Fruit fly (Drosophila melanogaster) whole organism, embryonic: ENCODE measurements around the gene CG14017.
A peak's percentile ranks its signal among the peaks of the same experiment; 100 is the strongest.

Experiments used
- CG1024 ChIP-seq: fragments of 200-800 bp; sonication (Bioruptor generic); IDR thresholded peaks from 2 replicates; pipeline ENCODE4 v1.3.6; 2022; ENCODE audit warnings: missing biosample characterization, missing genetic modification characterization
- CG10267 ChIP-seq: fragments of 200-800 bp; sonication (Bioruptor generic); optimal IDR thresholded peaks from 2 replicates; lab custom pipeline; 2018; ENCODE audit warnings: missing biosample characterization, mild to moderate bottlenecking, missing genetic modification characterization, moderate library complexity
- CG11695 ChIP-seq: fragments of 200-800 bp; sonication (Bioruptor generic); IDR thresholded peaks from 3 replicates; pipeline ENCODE4 v1.3.6; 2022; ENCODE audit warnings: missing biosample characterization, missing genetic modification characterization
- CG12071 ChIP-seq: fragments of 200-800 bp; sonication (Bioruptor generic); optimal IDR thresholded peaks from 3 replicates; lab custom pipeline; 2018; ENCODE audit warnings: missing biosample characterization, mild to moderate bottlenecking, missing genetic modification characterization
- CG1233 ChIP-seq: fragments of 200-800 bp; sonication (Bioruptor generic); optimal IDR thresholded peaks from 4 replicates; lab custom pipeline; 2018; ENCODE audit warnings: missing biosample characterization, mild to moderate bottlenecking, missing genetic modification characterization
- CG14667 ChIP-seq: fragments of 200-800 bp; sonication (Bioruptor generic); IDR thresholded peaks from 2 replicates; pipeline ENCODE4 v1.3.6; 2022; ENCODE audit warnings: missing biosample characterization, missing genetic modification characterization
- CG14710 ChIP-seq: fragments of 200-800 bp; sonication (Bioruptor generic); optimal IDR thresholded peaks from 3 replicates; lab custom pipeline; 2019; ENCODE audit warnings: missing biosample characterization, mild to moderate bottlenecking, missing genetic modification characterization, moderate library complexity
- CG2875 ChIP-seq: fragments of 200-800 bp; sonication (Bioruptor generic); optimal IDR thresholded peaks from 2 replicates; lab custom pipeline; 2017; ENCODE audit warnings: missing biosample characterization, mild to moderate bottlenecking, missing genetic modification characterization, missing genetic modification reagents
- CG30431 ChIP-seq: fragments of 200-800 bp; sonication (Bioruptor generic); optimal IDR thresholded peaks from 2 replicates; lab custom pipeline; 2017; ENCODE audit warnings: missing biosample characterization, missing genetic modification characterization
- CG3163 ChIP-seq: fragments of 200-800 bp; sonication (Bioruptor generic); optimal IDR thresholded peaks from 3 replicates; lab custom pipeline; 2016; ENCODE audit warnings: missing biosample characterization, missing genetic modification characterization
- CG3726 ChIP-seq: fragments of 200-800 bp; sonication (Bioruptor generic); IDR thresholded peaks from 3 replicates; pipeline ENCODE4, ENCODE4 v1.3.6; 2022; ENCODE audit warnings: missing biosample characterization, missing genetic modification characterization
- CG3995 ChIP-seq: fragments of 200-800 bp; sonication (Bioruptor generic); optimal IDR thresholded peaks from 3 replicates; lab custom pipeline; 2016; ENCODE audit warnings: missing biosample characterization, missing genetic modification characterization
- CG4820 ChIP-seq: fragments of 200-800 bp; sonication (Bioruptor generic); optimal IDR thresholded peaks from 3 replicates; lab custom pipeline; 2016; ENCODE audit warnings: missing biosample characterization, missing genetic modification characterization
- CG6254 ChIP-seq: fragments of 200-800 bp; sonication (Bioruptor generic); optimal IDR thresholded peaks from 3 replicates; lab custom pipeline; 2017; ENCODE audit warnings: mild to moderate bottlenecking, missing biosample characterization, missing genetic modification reagents, missing genetic modification characterization
- CG6791 ChIP-seq: fragments of 200-800 bp; sonication (Bioruptor generic); IDR thresholded peaks from 3 replicates; pipeline ENCODE4 v1.3.6; 2022; ENCODE audit warnings: missing biosample characterization, missing genetic modification characterization; ENCODE audit not compliant: partially characterized antibody
- CG8290 ChIP-seq, 3 experiments: fragments of 200-800 bp; sonication (Bioruptor generic); optimal IDR thresholded peaks; 2 replicates each; lab custom pipeline; 2016 to 2019; ENCODE audit warnings: missing biosample characterization in 3 of 3, missing genetic modification characterization in 3 of 3, mild to moderate bottlenecking in 2 of 3, moderate library complexity in 1 of 3
- CG8765 ChIP-seq: fragments of 200-800 bp; sonication (Bioruptor generic); IDR thresholded peaks from 2 replicates; pipeline ENCODE4 v1.3.6; 2022; ENCODE audit warnings: missing biosample characterization, missing genetic modification characterization
- CoRest ChIP-seq: fragments of 200-800 bp; sonication (Bioruptor generic); optimal IDR thresholded peaks from 3 replicates; lab custom pipeline; 2018; ENCODE audit warnings: missing biosample characterization, mild to moderate bottlenecking, missing genetic modification characterization, moderate library complexity
- CrebB ChIP-seq: fragments of 200-800 bp; sonication (Bioruptor generic); optimal IDR thresholded peaks from 3 replicates; lab custom pipeline; 2018; ENCODE audit warnings: missing biosample characterization, mild to moderate bottlenecking, missing genetic modification characterization
- D ChIP-seq, 2 experiments: fragments of 200-800 bp in 1 of 2; fragments of >200 bp in 1 of 2; sonication (Bioruptor generic) in 1 of 2; optimal IDR thresholded peaks; 2 replicates in 1 of 2; 3 replicates in 1 of 2; lab custom pipeline; 2017; ENCODE audit warnings: mild to moderate bottlenecking in 1 of 2, missing biosample characterization in 1 of 2, missing genetic modification characterization in 1 of 2, missing genetic modification reagents in 1 of 2
- Dll ChIP-seq: fragments of 200-800 bp; sonication (Bioruptor generic); IDR thresholded peaks from 4 replicates; pipeline ENCODE4 v1.3.6; 2022; ENCODE audit warnings: missing biosample characterization, missing genetic modification characterization; ENCODE audit not compliant: partially characterized antibody
- Doc3 ChIP-seq: fragments of 200-800 bp; sonication (Bioruptor generic); IDR thresholded peaks from 3 replicates; pipeline ENCODE4 v1.3.6; 2022; ENCODE audit warnings: missing biosample characterization, missing genetic modification characterization; ENCODE audit not compliant: partially characterized antibody
- E2f1 ChIP-seq: fragments of 200-800 bp; sonication (Bioruptor generic); IDR thresholded peaks from 2 replicates; pipeline ENCODE4 v1.3.6; 2022; ENCODE audit warnings: missing biosample characterization, missing genetic modification characterization
- Ets65A ChIP-seq: fragments of 200-800 bp; sonication (Bioruptor generic); peaks from one replicate; lab custom pipeline; 2016; ENCODE audit warnings: missing biosample characterization, missing genetic modification characterization
- Fer2 ChIP-seq: fragments of 200-800 bp; sonication (Bioruptor generic); optimal IDR thresholded peaks from 2 replicates; lab custom pipeline; 2018; ENCODE audit warnings: missing biosample characterization, mild to moderate bottlenecking, missing genetic modification characterization, moderate library complexity
- H15 ChIP-seq: fragments of 200-800 bp; sonication (Bioruptor generic); IDR thresholded peaks from 3 replicates; pipeline ENCODE4 v1.3.6; 2022; ENCODE audit warnings: missing biosample characterization, missing genetic modification characterization
- Hr3 ChIP-seq: fragments of 200-800 bp; sonication (Bioruptor generic); optimal IDR thresholded peaks from 3 replicates; lab custom pipeline; 2016; ENCODE audit warnings: missing biosample characterization, missing genetic modification characterization
- MTF-1 ChIP-seq: fragments of 200-800 bp; sonication (Bioruptor generic); optimal IDR thresholded peaks from 2 replicates; lab custom pipeline; 2018; ENCODE audit warnings: missing biosample characterization, mild to moderate bottlenecking, missing genetic modification characterization, borderline replicate concordance
- Myb ChIP-seq: fragments of 200-800 bp; sonication (Bioruptor generic); optimal IDR thresholded peaks from 2 replicates; lab custom pipeline; 2016; ENCODE audit warnings: missing biosample characterization, missing genetic modification characterization
- Six4 ChIP-seq: fragments of 200-800 bp; sonication (Bioruptor generic); optimal IDR thresholded peaks from 2 replicates; lab custom pipeline; 2016; ENCODE audit warnings: missing biosample characterization, missing genetic modification characterization
- TFAM ChIP-seq: fragments of 200-800 bp; sonication (Bioruptor generic); optimal IDR thresholded peaks from 2 replicates; lab custom pipeline; 2017; ENCODE audit warnings: missing biosample characterization, missing genetic modification characterization, inconsistent platforms
- Usf ChIP-seq: fragments of 200-800 bp; sonication (Bioruptor generic); optimal IDR thresholded peaks from 2 replicates; lab custom pipeline; 2017; ENCODE audit warnings: missing genotype, missing biosample characterization, missing genetic modification characterization
- Xrp1 ChIP-seq: fragments of 200-800 bp; sonication (Bioruptor generic); IDR thresholded peaks from 2 replicates; pipeline ENCODE4 v1.3.6; 2022; ENCODE audit warnings: missing biosample characterization, missing genetic modification characterization
- amos ChIP-seq: fragments of 200-800 bp; sonication (Bioruptor generic); IDR thresholded peaks from 2 replicates; pipeline ENCODE4 v1.3.6; 2022; ENCODE audit warnings: missing biosample characterization, missing genetic modification characterization; ENCODE audit not compliant: partially characterized antibody
- bsh ChIP-seq, 2 experiments: fragments of 200-800 bp; sonication (Bioruptor generic); optimal IDR thresholded peaks; 2 replicates each; lab custom pipeline; 2017 to 2018; ENCODE audit warnings: mild to moderate bottlenecking in 2 of 2, missing biosample characterization in 2 of 2, missing genetic modification characterization in 2 of 2, moderate library complexity in 1 of 2
- chinmo ChIP-seq: fragments of 200-800 bp; sonication (Bioruptor generic); IDR thresholded peaks from 4 replicates; pipeline ENCODE4 v1.3.6; 2022; ENCODE audit warnings: missing biosample characterization, missing genetic modification characterization; ENCODE audit not compliant: partially characterized antibody
- en ChIP-seq: fragments of 200-800 bp; sonication (Bioruptor generic); optimal IDR thresholded peaks from 2 replicates; lab custom pipeline; 2016; ENCODE audit warnings: missing biosample characterization, missing genetic modification characterization
- ftz-f1 ChIP-seq: fragments of 200-800 bp; sonication (Bioruptor generic); optimal IDR thresholded peaks from 2 replicates; lab custom pipeline; 2016; ENCODE audit warnings: missing biosample characterization, missing genetic modification characterization
- gce ChIP-seq: fragments of 200-800 bp; sonication (Bioruptor generic); IDR thresholded peaks from 3 replicates; pipeline ENCODE4 v1.3.6; 2022; ENCODE audit warnings: missing biosample characterization, missing genetic modification characterization
- otp ChIP-seq: fragments of 200-800 bp; sonication (Bioruptor generic); IDR thresholded peaks from 3 replicates; pipeline ENCODE4, ENCODE4 v1.3.6; 2022; ENCODE audit warnings: missing biosample characterization, missing genetic modification characterization
- repo ChIP-seq: fragments of 200-800 bp; sonication (Bioruptor generic); optimal IDR thresholded peaks from 2 replicates; lab custom pipeline; 2016; ENCODE audit warnings: missing biosample characterization, missing genetic modification characterization
- schlank ChIP-seq: fragments of 200-800 bp; sonication (Bioruptor generic); optimal IDR thresholded peaks from 2 replicates; lab custom pipeline; 2018; ENCODE audit warnings: missing biosample characterization, mild to moderate bottlenecking, missing genetic modification characterization
- sna ChIP-seq: fragments of 200-800 bp; sonication (Bioruptor generic); IDR thresholded peaks from 2 replicates; pipeline ENCODE4 v1.3.6; 2022; ENCODE audit warnings: missing biosample characterization, missing genetic modification characterization; ENCODE audit not compliant: partially characterized antibody
- stwl ChIP-seq: fragments of 200-800 bp; sonication (Bioruptor generic); optimal IDR thresholded peaks from 3 replicates; lab custom pipeline; 2018; ENCODE audit warnings: missing biosample characterization, mild to moderate bottlenecking, missing genetic modification characterization, moderate library complexity
- ttk ChIP-seq: fragments of 200-800 bp; sonication (Bioruptor generic); IDR thresholded peaks from 2 replicates; pipeline ENCODE4 v2.1.2; 2022; ENCODE audit warnings: missing biosample characterization, missing genetic modification characterization
- tup ChIP-seq: fragments of 200-800 bp; sonication (Bioruptor generic); optimal IDR thresholded peaks from 2 replicates; lab custom pipeline; 2016; ENCODE audit warnings: missing biosample characterization, mild to moderate bottlenecking, missing genetic modification characterization, moderate library complexity
- tx ChIP-seq: fragments of 200-800 bp; sonication (Bioruptor generic); optimal IDR thresholded peaks from 2 replicates; lab custom pipeline; 2016; ENCODE audit warnings: missing biosample characterization, missing genetic modification characterization
- usp ChIP-seq: fragments of >200 bp; optimal IDR thresholded peaks from 2 replicates; lab custom pipeline; 2017; ENCODE audit warnings: missing biosample characterization, missing genetic modification characterization
- wdn ChIP-seq: fragments of 200-800 bp; sonication (Bioruptor generic); IDR thresholded peaks from 2 replicates; pipeline ENCODE4 v1.3.6; 2022; ENCODE audit warnings: missing biosample characterization, missing genetic modification characterization
- wor ChIP-seq: fragments of 200-800 bp; sonication (Bioruptor generic); IDR thresholded peaks from 2 replicates; pipeline ENCODE4 v1.3.6; 2022; ENCODE audit warnings: missing biosample characterization, missing genetic modification characterization

Gene CG14017

dm6 chr2L:5519846-5520384 lies 33.8 kb upstream of the CG14017 start, which contains the start of the genes CG7382 and cl (continued):
- peak; percentile 33 for TF ChIP-seq CG4820 (GFP tag; lab: Kevin White, UChicago)
- no peak for TF ChIP-seq en (GFP tag; lab: Kevin White, UChicago)
- TF ChIP-seq CG30431 (GFP tag; lab: Kevin White, UChicago) = no peak
- TF ChIP-seq otp = no peak
- peak; percentile 10 for TF ChIP-seq Myb
- peak; percentile 21 for TF ChIP-seq Hr3 (GFP tag; lab: Kevin White, UChicago)
- no peak for TF ChIP-seq bsh (GFP tag; optimal IDR thresholded peaks at IDR 0.05; lab: Kevin White, UChicago)
- no peak for TF ChIP-seq MTF-1 (GFP tag; lab: Kevin White, UChicago)
- no peak for TF ChIP-seq Usf (GFP tag; lab: Kevin White, UChicago)
- no peak for TF ChIP-seq CG1233 (GFP tag; lab: Kevin White, UChicago)
- peak; percentile 46 for TF ChIP-seq CG8290 (GFP tag; optimal IDR thresholded peaks at IDR 0.05; lab: Kevin White, UChicago)
- TF ChIP-seq CG8290 (tag; optimal IDR thresholded peaks at IDR 0.05; lab: Kevin White, UChicago) = no peak
- no peak for TF ChIP-seq ftz-f1 (GFP tag; lab: Kevin White, UChicago)
- peak; percentile 9 for TF ChIP-seq Fer2 (tag; lab: Kevin White, UChicago)
- no peak for TF ChIP-seq ttk (GFP tag; lab: Robert Waterston, UW)
- no peak for TF ChIP-seq CG3163
- TF ChIP-seq tup = no peak
- TF ChIP-seq tx (GFP tag; lab: Kevin White, UChicago) = no peak
- TF ChIP-seq CG10267 (tag; lab: Kevin White, UChicago) = peak; percentile 64
- no peak for TF ChIP-seq sna (GFP tag; lab: Robert Waterston, UW)
- no peak for TF ChIP-seq wor (GFP tag; lab: Robert Waterston, UW)
- TF ChIP-seq CoRest = peak; percentile 76
- peak; percentile 4 for TF ChIP-seq stwl (tag; lab: Kevin White, UChicago)
- TF ChIP-seq CG8765 (GFP tag; lab: Robert Waterston, UW) = no peak
- TF ChIP-seq schlank (tag; lab: Kevin White, UChicago) = no peak
- TF ChIP-seq CG3995 (GFP tag; lab: Kevin White, UChicago) = no peak
- no peak for TF ChIP-seq CG6791 (GFP tag; lab: Robert Waterston, UW)
- no peak for TF ChIP-seq E2f1
- TF ChIP-seq CG1024 (GFP tag; lab: Robert Waterston, UW) = no peak
- TF ChIP-seq gce (GFP tag; lab: Robert Waterston, UW) = no peak
- no peak for TF ChIP-seq CG11695 (GFP tag; lab: Robert Waterston, UW)
- no peak for TF ChIP-seq Dll (GFP tag; lab: Robert Waterston, UW)
- TF ChIP-seq CrebB (tag; lab: Kevin White, UChicago) = no peak
- no peak for TF ChIP-seq chinmo (GFP tag; lab: Robert Waterston, UW)
- TF ChIP-seq Doc3 = no peak
- TF ChIP-seq CG14710 = peak; percentile 84
- TF ChIP-seq H15 = no peak
- TF ChIP-seq repo (GFP tag; lab: Kevin White, UChicago) = no peak
- TF ChIP-seq usp (GFP tag; lab: Kevin White, UChicago) = no peak
- no peak for TF ChIP-seq CG6254 (GFP tag; lab: Kevin White, UChicago)
- TF ChIP-seq amos (GFP tag; lab: Robert Waterston, UW) = no peak
- no peak for TF ChIP-seq Six4 (GFP tag; lab: Kevin White, UChicago)
- no peak for TF ChIP-seq TFAM (GFP tag; lab: Kevin White, UChicago)
- TF ChIP-seq D (optimal IDR thresholded peaks at IDR 0.05; lab: Kevin White, UChicago) = no peak
- TF ChIP-seq D (GFP tag; optimal IDR thresholded peaks at IDR 0.05; lab: Kevin White, UChicago) = no peak
- TF ChIP-seq Ets65A (GFP tag; lab: Kevin White, UChicago) = peak; percentile 91
- TF ChIP-seq CG14667 (GFP tag; lab: Robert Waterston, UW) = no peak
- no peak for TF ChIP-seq CG3726 (GFP tag; lab: Robert Waterston, UW)
- TF ChIP-seq CG2875 = no peak
- TF ChIP-seq wdn (GFP tag; lab: Robert Waterston, UW) = no peak
- no peak for TF ChIP-seq CG12071 (GFP tag; lab: Kevin White, UChicago)
- TF ChIP-seq Xrp1 = no peak
